Worm (Caenorhabditis elegans): ENCODE results near the gene F14B8.4.

F14B8.4 gene

DNA sequence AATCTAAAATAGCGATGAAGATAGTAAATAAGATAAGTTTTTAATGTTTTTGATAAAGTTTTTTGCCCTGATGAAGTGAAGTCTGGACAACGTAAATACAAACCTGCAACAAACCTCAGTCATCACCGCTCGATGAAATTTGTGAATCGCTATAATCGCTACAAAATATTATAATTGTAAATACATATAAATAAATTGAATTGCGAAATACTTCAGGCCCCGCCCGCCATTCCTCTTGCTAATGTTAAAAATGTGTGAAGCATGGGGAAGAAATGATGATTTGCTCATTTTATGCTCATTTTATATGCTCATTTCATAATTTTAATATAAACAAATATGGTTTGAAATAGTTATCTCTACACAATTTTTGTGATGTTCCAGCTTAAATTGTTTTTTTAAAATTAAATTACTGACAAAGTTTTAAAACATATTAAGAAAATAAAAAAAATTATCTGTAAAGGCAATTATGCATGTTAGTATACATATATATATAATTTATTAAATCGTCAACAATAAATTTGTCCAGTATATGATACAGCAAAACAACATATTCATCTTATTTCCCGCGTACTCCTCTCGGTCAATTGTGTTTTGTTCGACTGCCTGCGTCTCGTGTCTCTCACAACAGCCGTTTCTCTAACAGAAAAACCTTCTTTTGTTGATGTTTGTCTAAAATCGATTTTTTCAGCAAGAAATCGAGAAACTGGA, 4.5 kb upstream of the F14B8.4 start, which contains the start of gene sid-5:
sid-5 (plus strand) TSS at position 658 of the 708 bp plus-strand sequence.
- no peak for TF ChIP-seq ZK337.2 (GFP tag; IDR thresholded peaks at IDR 0.05)
- TF ChIP-seq dve-1 (tag; optimal IDR thresholded peaks at IDR 0.05; ENCODE audit: insufficient read depth): peak; percentile 40
- peak in 1 of 2 experiments; percentile 50 for TF ChIP-seq daf-16 (GFP tag; optimal IDR thresholded peaks at IDR 0.05)
- peak; percentile 47 for TF ChIP-seq daf-16 (tag; optimal IDR thresholded peaks at IDR 0.05)

DNA sequence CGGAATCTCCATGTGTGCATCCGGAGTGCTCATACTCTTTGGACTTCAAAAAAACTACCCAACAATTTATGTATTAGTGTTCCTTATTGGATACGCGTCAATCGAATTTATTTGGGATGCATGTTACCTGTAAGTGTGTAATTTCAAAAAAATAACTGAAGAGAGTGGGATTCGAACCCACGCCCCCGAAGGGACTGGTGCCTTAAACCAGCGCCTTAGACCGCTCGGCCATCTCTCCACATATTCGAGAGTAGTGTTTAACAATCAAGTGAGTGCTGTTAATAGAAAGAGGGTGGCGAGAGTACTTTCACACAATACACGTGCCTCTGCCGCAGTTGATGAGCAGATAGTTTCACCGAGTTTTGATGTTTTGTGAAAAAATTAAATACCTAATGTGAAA, 3.2 kb upstream of the F14B8.4 start:
- TF ChIP-seq F37D6.2 (tag; optimal IDR thresholded peaks at IDR 0.05) (no peak), mdt-29 (GFP tag; IDR thresholded peaks at IDR 0.05) (peak; percentile 62; the same call in 1 of the 2 replicates), nhr-10 (tag; optimal IDR thresholded peaks at IDR 0.05) (no peak), jun-1 (tag; optimal IDR thresholded peaks at IDR 0.05) (no peak), ceh-32 (tag; optimal IDR thresholded peaks at IDR 0.05; ENCODE audit: poor library complexity) (no peak), zag-1 (tag; optimal IDR thresholded peaks at IDR 0.05) (no peak), Y5F2A.4 (GFP tag; optimal IDR thresholded peaks at IDR 0.05) (peak; percentile 19), nhr-102 (tag; optimal IDR thresholded peaks at IDR 0.05) (no peak), F49E8.2 (tag; optimal IDR thresholded peaks at IDR 0.05; ENCODE audit: borderline replicate concordance) (no peak), ama-1 (optimal IDR thresholded peaks at IDR 0.05) (no peak), T20F7.1 (GFP tag; optimal IDR thresholded peaks at IDR 0.05) (peak; percentile 43), nhr-237 (tag; optimal IDR thresholded peaks at IDR 0.05) (no peak), saeg-2 (GFP tag; IDR thresholded peaks at IDR 0.05) (no peak), Y48G9A.11 (GFP tag; IDR thresholded peaks at IDR 0.05) (peak; percentile 61; the same call in 1 of the 2 replicates), ctbp-1 (GFP tag; IDR thresholded peaks at IDR 0.05) (peak; percentile 89), F44E2.7 (GFP tag; IDR thresholded peaks at IDR 0.05) (no peak), attf-4 (tag; optimal IDR thresholded peaks at IDR 0.05) (no peak), lin-13 (GFP tag; optimal IDR thresholded peaks at IDR 0.05) (no peak), pqm-1 (tag; optimal IDR thresholded peaks at IDR 0.05) (no peak), nhr-111 (GFP tag; optimal IDR thresholded peaks at IDR 0.05) (no peak), Y105C5A.15 (GFP tag; IDR thresholded peaks at IDR 0.05) (0 out of 2 replicates have a peak, but pooled peaks have one; percentile 80), nhr-42 (GFP tag; IDR thresholded peaks at IDR 0.05) (no peak), nhr-11 (tag; optimal IDR thresholded peaks at IDR 0.05) (peak; percentile 15), tag-97 (GFP tag; IDR thresholded peaks at IDR 0.05) (no peak), lin-39 (tag; optimal IDR thresholded peaks at IDR 0.05) (no peak), dmd-8 (GFP tag; IDR thresholded peaks at IDR 0.05) (peak; percentile 88), lsy-2 (tag; optimal IDR thresholded peaks at IDR 0.05) (peak in 1 of 2 experiments; percentile 42), lin-1 (GFP tag; IDR thresholded peaks at IDR 0.05) (peak; percentile 66; the same call in 1 of the 2 replicates), hif-1 (tag; optimal IDR thresholded peaks at IDR 0.05) (peak in 1 of 2 experiments; percentile 36), vab-7 (GFP tag; IDR thresholded peaks at IDR 0.05) (peak; percentile 79), nhr-48 (tag; optimal IDR thresholded peaks at IDR 0.05) (peak; percentile 46), nhr-76 (tag; optimal IDR thresholded peaks at IDR 0.05) (no peak), fkh-10 (GFP tag; optimal IDR thresholded peaks at IDR 0.05) (no peak), nhr-77 (tag; optimal IDR thresholded peaks at IDR 0.05) (no peak), set-16 (GFP tag; IDR thresholded peaks at IDR 0.05) (no peak), rbr-2 (tag; optimal IDR thresholded peaks at IDR 0.05) (peak; percentile 55), dve-1 (tag; optimal IDR thresholded peaks at IDR 0.05; ENCODE audit: insufficient read depth) (peak; percentile 63), ceh-28 (tag; optimal IDR thresholded peaks at IDR 0.05) (no peak), hlh-30 (tag; optimal IDR thresholded peaks at IDR 0.05; ENCODE audit: insufficient read depth) (peak; percentile 73), pha-4 (GFP tag; IDR thresholded peaks at IDR 0.05) (peak; percentile 80; the same call in 1 of the 2 replicates), pha-4 (tag; optimal IDR thresholded peaks at IDR 0.05) (no peak), unc-130 (GFP tag; optimal IDR thresholded peaks at IDR 0.05) (peak; percentile 23), zip-11 (GFP tag; IDR thresholded peaks at IDR 0.05) (no peak), egl-27 (tag; optimal IDR thresholded peaks at IDR 0.05) (no peak), Y75B8A.6 (GFP tag; IDR thresholded peaks at IDR 0.05) (0 out of 2 replicates have a peak, but pooled peaks have one; percentile 62)
